Worm (Caenorhabditis elegans): ENCODE measurements around the gene arl-1.

Gene arl-1

ce11 chrII:8559188-8559587, 22.6 kb upstream of the arl-1 start:
- no peak for TF ChIP-seq tra-4 (tag; optimal IDR thresholded peaks at IDR 0.05)
- no peak for TF ChIP-seq ama-1 (optimal IDR thresholded peaks at IDR 0.05)
- TF ChIP-seq scrt-1 (GFP tag; IDR thresholded peaks at IDR 0.05): no peak
- no peak for TF ChIP-seq ceh-13 (GFP tag; optimal IDR thresholded peaks at IDR 0.05)
- TF ChIP-seq hmbx-1 (tag; optimal IDR thresholded peaks at IDR 0.05): no peak
- TF ChIP-seq hmg-4 (GFP tag; optimal IDR thresholded peaks at IDR 0.05): no peak
- TF ChIP-seq sea-1 (GFP tag; conservative IDR thresholded peaks at IDR 0.05): no peak
- TF ChIP-seq tbx-11 (GFP tag; IDR thresholded peaks at IDR 0.05): no peak
- no peak for TF ChIP-seq ceh-36 (tag; optimal IDR thresholded peaks at IDR 0.05)
- TF ChIP-seq ets-7 (tag; optimal IDR thresholded peaks at IDR 0.05): no peak
- TF ChIP-seq F13C5.2 (tag; optimal IDR thresholded peaks at IDR 0.05): no peak
- TF ChIP-seq tbx-37 (GFP tag; conservative IDR thresholded peaks at IDR 0.05): no peak

ce11 chrII:8561227-8561626, 20.6 kb upstream of the arl-1 start, which contains the start of gene iff-2:
Gene iff-2, minus strand, starts transcription at chrII:8561367.
- TF ChIP-seq pes-1 (GFP tag; IDR thresholded peaks at IDR 0.05) (no peak), aly-1 (tag; optimal IDR thresholded peaks at IDR 0.05) (peak; percentile 69), ceh-13 (GFP tag; optimal IDR thresholded peaks at IDR 0.05) (no peak), hnd-1 (tag; optimal IDR thresholded peaks at IDR 0.05) (no peak), ceh-36 (tag; optimal IDR thresholded peaks at IDR 0.05) (peak; percentile 9), tra-4 (tag; optimal IDR thresholded peaks at IDR 0.05) (peak; percentile 50), scrt-1 (GFP tag; IDR thresholded peaks at IDR 0.05) (0 out of 2 replicates have a peak, but pooled peaks have one; percentile 55), tbx-11 (GFP tag; IDR thresholded peaks at IDR 0.05) (no peak), tbx-37 (GFP tag; conservative IDR thresholded peaks at IDR 0.05) (peak; percentile 35), ets-7 (tag; optimal IDR thresholded peaks at IDR 0.05) (peak; percentile 8), ama-1 (optimal IDR thresholded peaks at IDR 0.05) (no peak), hmg-4 (GFP tag; optimal IDR thresholded peaks at IDR 0.05) (peak; percentile 84), flt-1 (GFP tag; IDR thresholded peaks at IDR 0.05) (peak; percentile 57; the same call in 1 of the 2 replicates), B0310.2 (tag; optimal IDR thresholded peaks at IDR 0.05) (no peak), F13C5.2 (tag; optimal IDR thresholded peaks at IDR 0.05) (peak; percentile 95), hmbx-1 (tag; optimal IDR thresholded peaks at IDR 0.05) (no peak), sea-1 (GFP tag; conservative IDR thresholded peaks at IDR 0.05) (peak; percentile 70)

- TF ChIP-seq flt-1 (GFP tag; IDR thresholded peaks at IDR 0.05) (no peak), ceh-36 (tag; optimal IDR thresholded peaks at IDR 0.05) (no peak), B0310.2 (tag; optimal IDR thresholded peaks at IDR 0.05) (no peak), aly-1 (tag; optimal IDR thresholded peaks at IDR 0.05) (no peak), F13C5.2 (tag; optimal IDR thresholded peaks at IDR 0.05) (no peak)
Observed at ce11 chrII:8562002-8562401, 19.8 kb upstream of the arl-1 start, which contains the start of gene F54C9.14. Gene F54C9.14, plus strand, starts transcription at chrII:8562302.

ce11 chrII:8566039-8566438, 15.8 kb upstream of the arl-1 start, which contains the start of gene stc-1:
Gene stc-1, minus strand, starts transcription at chrII:8566139.
- TF ChIP-seq pes-1 (GFP tag; IDR thresholded peaks at IDR 0.05): no peak

ce11 chrII:8566806-8567266, 15.0 kb upstream of the arl-1 start, which contains the start of gene F54C9.3:
Gene F54C9.3, minus strand, starts transcription at chrII:8566856.
- TF ChIP-seq hmg-4 (GFP tag; optimal IDR thresholded peaks at IDR 0.05) (no peak), aly-1 (tag; optimal IDR thresholded peaks at IDR 0.05) (no peak), hmbx-1 (tag; optimal IDR thresholded peaks at IDR 0.05) (no peak), B0310.2 (tag; optimal IDR thresholded peaks at IDR 0.05) (no peak), tbx-37 (GFP tag; conservative IDR thresholded peaks at IDR 0.05) (no peak), F13C5.2 (tag; optimal IDR thresholded peaks at IDR 0.05) (no peak), hnd-1 (tag; optimal IDR thresholded peaks at IDR 0.05) (no peak), ets-7 (tag; optimal IDR thresholded peaks at IDR 0.05) (no peak), tra-4 (tag; optimal IDR thresholded peaks at IDR 0.05) (no peak), tbx-11 (GFP tag; IDR thresholded peaks at IDR 0.05) (no peak), ama-1 (optimal IDR thresholded peaks at IDR 0.05) (no peak), flt-1 (GFP tag; IDR thresholded peaks at IDR 0.05) (no peak), ceh-36 (tag; optimal IDR thresholded peaks at IDR 0.05) (no peak), ceh-13 (GFP tag; optimal IDR thresholded peaks at IDR 0.05) (no peak), scrt-1 (GFP tag; IDR thresholded peaks at IDR 0.05) (no peak)

- TF ChIP-seq ets-7 (tag; optimal IDR thresholded peaks at IDR 0.05) (no peak), aly-1 (tag; optimal IDR thresholded peaks at IDR 0.05) (no peak), hmg-4 (GFP tag; optimal IDR thresholded peaks at IDR 0.05) (no peak), ama-1 (optimal IDR thresholded peaks at IDR 0.05) (no peak), sea-1 (GFP tag; conservative IDR thresholded peaks at IDR 0.05) (0 out of 2 replicates have a peak, but pooled peaks have one; percentile 30)
Observed at ce11 chrII:8568234-8568969, 13.4 kb upstream of the arl-1 start.

- TF ChIP-seq tbx-37 (GFP tag; conservative IDR thresholded peaks at IDR 0.05): no peak
- peak; percentile 73 for TF ChIP-seq F13C5.2 (tag; optimal IDR thresholded peaks at IDR 0.05)
- TF ChIP-seq hmg-4 (GFP tag; optimal IDR thresholded peaks at IDR 0.05): peak; percentile 39
- TF ChIP-seq ama-1 (optimal IDR thresholded peaks at IDR 0.05): no peak
- TF ChIP-seq flt-1 (GFP tag; IDR thresholded peaks at IDR 0.05): peak; percentile 38; the same call in 1 of the 2 replicates
- TF ChIP-seq scrt-1 (GFP tag; IDR thresholded peaks at IDR 0.05): no peak
- no peak for TF ChIP-seq hmbx-1 (tag; optimal IDR thresholded peaks at IDR 0.05)
Observed at ce11 chrII:8569038-8569977, 12.5 kb upstream of the arl-1 start, which contains the start of the genes col-38 and rpl-5. Gene col-38, minus strand, starts transcription at chrII:8569088. Gene rpl-5, plus strand, starts transcription at chrII:8569927.

Measured in whole organism, early embryonic.